Worm (Caenorhabditis elegans): Measurements from ENCODE around the gene ttbk-3.

Gene ttbk-3

ce11 chrIV:9869344-9869743, 20.4 kb downstream of the ttbk-3 start:
- TF ChIP-seq hlh-15 (tag; optimal IDR thresholded peaks at IDR 0.05) (no peak), T23F11.4 (GFP tag; optimal IDR thresholded peaks at IDR 0.05) (no peak), elt-2 (tag; optimal IDR thresholded peaks at IDR 0.05) (no peak), unc-42 (tag; optimal IDR thresholded peaks at IDR 0.05) (no peak), nhr-232 (tag; optimal IDR thresholded peaks at IDR 0.05) (no peak), ets-4 (tag; optimal IDR thresholded peaks at IDR 0.05) (no peak), pag-3 (tag; optimal IDR thresholded peaks at IDR 0.05; ENCODE audit: borderline replicate concordance) (no peak)

DNA sequence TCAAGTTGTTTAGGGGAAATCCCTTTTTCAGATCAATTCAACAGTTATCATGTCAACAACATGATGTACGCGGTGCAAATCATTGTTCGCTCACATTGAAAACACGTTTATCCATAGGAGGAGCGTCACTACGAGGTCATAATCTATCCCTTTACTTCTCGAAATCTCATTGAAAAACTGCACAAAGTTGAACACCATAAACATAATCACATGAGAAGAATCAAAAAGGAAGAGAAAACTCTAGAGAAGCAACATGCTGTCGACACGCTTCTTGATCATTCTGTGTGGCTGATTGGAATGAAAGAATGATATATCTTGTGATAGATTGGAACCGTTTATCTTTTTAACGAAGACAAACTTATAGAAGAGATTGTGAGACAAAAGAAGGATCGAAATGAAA, 21.8 kb downstream of the ttbk-3 start:
- no peak for TF ChIP-seq ahr-1 (tag; optimal IDR thresholded peaks at IDR 0.05)
- no peak for TF ChIP-seq unc-86 (tag; optimal IDR thresholded peaks at IDR 0.05)
- TF ChIP-seq lin-11 (tag; optimal IDR thresholded peaks at IDR 0.05): no peak
- TF ChIP-seq madf-2 (tag; optimal IDR thresholded peaks at IDR 0.05): no peak
- TF ChIP-seq ceh-19 (GFP tag; optimal IDR thresholded peaks at IDR 0.05): no peak

DNA sequence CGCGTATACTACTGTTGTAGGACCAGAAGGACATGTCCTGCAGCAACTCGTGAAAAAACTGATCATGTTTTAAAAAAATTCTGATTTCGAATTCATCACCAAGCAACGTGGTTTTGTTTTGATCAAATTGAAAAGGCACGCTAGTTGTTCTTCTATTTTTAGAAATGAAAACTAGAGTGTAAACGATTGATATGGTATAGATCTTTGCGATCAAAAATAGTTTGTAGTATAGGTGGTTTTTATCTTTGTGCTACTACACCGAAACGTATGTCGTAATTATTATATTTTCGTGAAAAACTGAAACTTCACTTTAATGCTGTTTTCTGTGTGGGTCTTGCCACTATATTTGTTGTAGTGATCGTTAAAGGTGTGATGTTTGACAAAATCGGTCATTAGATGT, 22.9 kb downstream of the ttbk-3 start:
- TF ChIP-seq pag-3 (tag; optimal IDR thresholded peaks at IDR 0.05; ENCODE audit: borderline replicate concordance) (no peak), Y22D7AL.16 (tag; optimal IDR thresholded peaks at IDR 0.05) (no peak), rnt-1 (tag; optimal IDR thresholded peaks at IDR 0.05) (no peak), ama-1 (optimal IDR thresholded peaks at IDR 0.05) (no peak), odd-2 (tag; optimal IDR thresholded peaks at IDR 0.05) (no peak), sdc-2 (tag; optimal IDR thresholded peaks at IDR 0.05) (no peak), pat-9 (tag; optimal IDR thresholded peaks at IDR 0.05) (no peak), ref-2 (tag; optimal IDR thresholded peaks at IDR 0.05) (no peak), pqm-1 (tag; optimal IDR thresholded peaks at IDR 0.05) (no peak), ceh-48 (tag; optimal IDR thresholded peaks at IDR 0.05) (no peak), lim-6 (tag; optimal IDR thresholded peaks at IDR 0.05) (no peak)

DNA sequence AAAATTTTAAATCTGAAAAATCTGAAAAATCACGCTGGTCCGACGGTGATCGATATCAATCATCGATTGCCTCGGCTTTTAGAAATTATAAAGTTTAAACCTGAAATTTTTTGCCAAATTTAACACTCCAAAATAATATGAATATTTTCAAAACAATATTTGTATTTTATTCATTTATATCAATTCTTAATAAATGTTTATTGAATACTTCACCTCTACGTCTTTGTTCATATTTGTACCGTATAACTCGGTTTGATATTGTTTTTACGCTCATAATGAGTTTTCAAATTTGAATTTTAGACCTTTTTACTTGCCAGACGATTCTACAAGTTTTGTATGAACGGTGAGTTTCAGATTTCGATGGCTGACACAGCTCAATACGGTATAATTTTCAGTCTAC, 25.0 kb downstream of the ttbk-3 start, which contains the start of the genes K07F5.15 and K07F5.22:
Gene K07F5.15 (plus strand): TSS at position 301 of the 400 bp plus-strand sequence.
Gene K07F5.22 (plus strand): TSS at position 301 of the 400 bp plus-strand sequence.
- TF ChIP-seq ceh-22 (tag; optimal IDR thresholded peaks at IDR 0.05) (no peak), ceh-48 (tag; optimal IDR thresholded peaks at IDR 0.05) (no peak), elt-4 (tag; optimal IDR thresholded peaks at IDR 0.05) (no peak), rnt-1 (tag; optimal IDR thresholded peaks at IDR 0.05) (no peak)

DNA sequence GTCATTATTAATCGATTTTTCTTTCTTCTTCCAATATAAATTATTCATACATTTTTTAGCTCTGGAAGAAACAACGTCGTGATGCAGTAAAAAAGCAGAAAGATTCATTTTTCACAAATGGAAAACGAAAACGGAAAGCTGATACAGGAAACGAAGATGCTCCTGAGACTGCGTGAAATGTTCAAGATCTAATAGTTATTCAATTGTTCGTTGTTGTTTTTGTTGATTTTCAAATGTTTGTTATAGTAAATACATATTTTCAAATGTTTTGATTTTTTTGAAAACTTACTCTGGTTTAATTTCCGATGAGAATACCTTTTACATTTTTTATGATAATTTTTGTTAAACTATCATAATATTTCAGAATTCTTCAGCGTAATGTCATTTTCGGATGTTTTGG, 25.9 kb downstream of the ttbk-3 start, which contains the start of gene K07F5.16:
Gene K07F5.16 (plus strand): TSS at position 301 of the 400 bp plus-strand sequence.
- TF ChIP-seq ahr-1 (tag; optimal IDR thresholded peaks at IDR 0.05) (no peak), ceh-30 (tag; optimal IDR thresholded peaks at IDR 0.05) (no peak)

ce11 chrIV:9861921-9862320, 27.8 kb downstream of the ttbk-3 start, which contains the start of gene K07F5.14:
TSS of gene K07F5.14 (plus strand) at chrIV:9862221.
- TF ChIP-seq hlh-15 (tag; optimal IDR thresholded peaks at IDR 0.05) (no peak), dmd-4 (tag; optimal IDR thresholded peaks at IDR 0.05; ENCODE audit: borderline replicate concordance) (no peak), ceh-6 (GFP tag; optimal IDR thresholded peaks at IDR 0.05) (no peak), C38D4.7 (GFP tag; optimal IDR thresholded peaks at IDR 0.05) (no peak), eyg-1 (tag; optimal IDR thresholded peaks at IDR 0.05) (no peak), ceh-18 (tag; optimal IDR thresholded peaks at IDR 0.05) (no peak), pag-3 (tag; optimal IDR thresholded peaks at IDR 0.05; ENCODE audit: borderline replicate concordance) (no peak)

- no peak for TF ChIP-seq zip-5 (tag; optimal IDR thresholded peaks at IDR 0.05)
- no peak for TF ChIP-seq rnt-1 (tag; optimal IDR thresholded peaks at IDR 0.05)
- TF ChIP-seq ref-2 (tag; optimal IDR thresholded peaks at IDR 0.05): no peak
- no peak for TF ChIP-seq K02D7.2 (tag; optimal IDR thresholded peaks at IDR 0.05)
- no peak for TF ChIP-seq hlh-8 (tag; optimal IDR thresholded peaks at IDR 0.05)
- TF ChIP-seq fax-1 (tag; optimal IDR thresholded peaks at IDR 0.05): no peak
- TF ChIP-seq ceh-34 (tag; optimal IDR thresholded peaks at IDR 0.05): no peak
- no peak for TF ChIP-seq lim-6 (tag; optimal IDR thresholded peaks at IDR 0.05)
- TF ChIP-seq nfya-1 (tag; optimal IDR thresholded peaks at IDR 0.05): no peak
- TF ChIP-seq lin-11 (tag; optimal IDR thresholded peaks at IDR 0.05): no peak
Measured at ce11 chrIV:9858970-9859369, 30.8 kb downstream of the ttbk-3 start.
